Worm (Caenorhabditis elegans) whole organism, L4 larva: ENCODE results near the gene dnj-17.

Experiments used
- hmg-1.1 ChIP-seq: fragments of 200-800 bp; sonication (Bioruptor generic); IDR thresholded peaks from 2 replicates; pipeline ENCODE4 v1.3.6; 2022; ENCODE audit warnings: missing genetic modification reagents, missing genetic modification characterization, missing compliant biosample characterization
- mdl-1 ChIP-seq, 2 experiments: fragments of 150-350 bp in 1 of 2; sonication (generic microtip) in 1 of 2; optimal IDR thresholded peaks; 2 replicates each; lab custom pipeline; 2014 to 2017; ENCODE audit warnings: missing biosample characterization in 2 of 2, missing genetic modification characterization in 2 of 2
- unc-62 ChIP-seq, 3 experiments: fragments of 150-350 bp in 1 of 3; sonication (generic microtip); optimal IDR thresholded peaks in 2 of 3; peaks in 1 of 3; 1 replicate in 1 of 3; 2 replicates in 2 of 3; lab custom pipeline; 2014 to 2017; ENCODE audit warnings: missing biosample characterization in 3 of 3, missing genetic modification characterization in 3 of 3, missing genetic modification reagents in 3 of 3, missing genotype in 1 of 3

ce11 chrIII:13377249-13377648 is 15.9 kb downstream of the dnj-17 start:
- peak; percentile 70 for TF ChIP-seq hmg-1.1 (GFP tag; lab: Robert Waterston, UW)
- peak in 1 of 2 experiments; percentile 62 for TF ChIP-seq mdl-1 (tag; optimal IDR thresholded peaks at IDR 0.05; lab: Kevin White, UChicago)
- no peak for TF ChIP-seq unc-62 (GFP tag; optimal IDR thresholded peaks at IDR 0.05 in 1 of 2; lab: Kevin White, UChicago)
- TF ChIP-seq unc-62 (tag; optimal IDR thresholded peaks at IDR 0.05; lab: Kevin White, UChicago): no peak
